Worm (Caenorhabditis elegans) whole organism, late embryonic: ENCODE data around the gene C32D5.7.
A peak's percentile ranks its signal among the peaks of the same experiment; 100 is the strongest.

Experiments
- C08G9.2 ChIP-seq: sonication (generic microtip); optimal IDR thresholded peaks from 2 replicates; lab custom pipeline; 2016; ENCODE audit warnings: mild to moderate bottlenecking, missing genetic modification characterization, moderate library complexity, missing compliant biosample characterization
- F13H6.1 ChIP-seq: sonication (generic microtip); optimal IDR thresholded peaks from 2 replicates; lab custom pipeline; 2016; ENCODE audit warnings: missing genetic modification characterization, missing compliant biosample characterization
- K02D7.2 ChIP-seq: sonication (generic microtip); optimal IDR thresholded peaks from 2 replicates; lab custom pipeline; 2017; ENCODE audit warnings: mild to moderate bottlenecking, missing genetic modification characterization, missing compliant biosample characterization
- K09A11.1 ChIP-seq: sonication (generic microtip); optimal IDR thresholded peaks from 2 replicates; lab custom pipeline; 2017; ENCODE audit warnings: antibody characterized with exemption, mild to moderate bottlenecking, missing genetic modification characterization, missing compliant biosample characterization; ENCODE audit not compliant: insufficient read depth
- Y22D7AL.16 ChIP-seq: sonication (generic microtip); optimal IDR thresholded peaks from 2 replicates; lab custom pipeline; 2016; ENCODE audit warnings: missing genetic modification characterization, missing compliant biosample characterization
- ahr-1 ChIP-seq: sonication (generic microtip); optimal IDR thresholded peaks from 2 replicates; lab custom pipeline; 2016; ENCODE audit warnings: missing genetic modification characterization, missing compliant biosample characterization
- ceh-18 ChIP-seq: sonication (generic microtip); optimal IDR thresholded peaks from 2 replicates; lab custom pipeline; 2016; ENCODE audit warnings: missing genetic modification characterization, missing compliant biosample characterization
- ceh-19 ChIP-seq: fragments of 200-800 bp; sonication (Bioruptor generic); optimal IDR thresholded peaks from 2 replicates; lab custom pipeline; 2018; ENCODE audit warnings: mild to moderate bottlenecking, missing genetic modification characterization, missing compliant biosample characterization
- ceh-2 ChIP-seq: sonication (generic microtip); optimal IDR thresholded peaks from 2 replicates; lab custom pipeline; 2016; ENCODE audit warnings: missing genotype, missing genetic modification characterization, missing compliant biosample characterization
- ceh-24 ChIP-seq: sonication (generic microtip); optimal IDR thresholded peaks from 2 replicates; lab custom pipeline; 2016; ENCODE audit warnings: mild to moderate bottlenecking, missing genetic modification characterization, missing compliant biosample characterization
- ceh-30 ChIP-seq: fragments of 150-350 bp; optimal IDR thresholded peaks from 2 replicates; lab custom pipeline; 2014; ENCODE audit warnings: missing biosample characterization, missing genetic modification characterization
- ceh-31 ChIP-seq: sonication (generic microtip); optimal IDR thresholded peaks from 2 replicates; lab custom pipeline; 2016; ENCODE audit warnings: missing genetic modification characterization, missing compliant biosample characterization
- ceh-34 ChIP-seq: sonication (generic microtip); optimal IDR thresholded peaks from 2 replicates; lab custom pipeline; 2016; ENCODE audit warnings: mild to moderate bottlenecking, missing genetic modification characterization, missing compliant biosample characterization
- ceh-6 ChIP-seq: fragments of 200-800 bp; sonication (Bioruptor generic); optimal IDR thresholded peaks from 2 replicates; lab custom pipeline; 2018; ENCODE audit warnings: mild to moderate bottlenecking, missing genetic modification characterization, missing compliant biosample characterization
- ceh-9 ChIP-seq: sonication (generic microtip); optimal IDR thresholded peaks from 2 replicates; lab custom pipeline; 2016; ENCODE audit warnings: mild to moderate bottlenecking, missing genetic modification characterization, inconsistent platforms, missing compliant biosample characterization
- che-1 ChIP-seq: sonication (generic microtip); optimal IDR thresholded peaks from 2 replicates; lab custom pipeline; 2016; ENCODE audit warnings: mild to moderate bottlenecking, missing genetic modification characterization, missing compliant biosample characterization
- dmd-4 ChIP-seq: sonication (generic microtip); optimal IDR thresholded peaks from 2 replicates; lab custom pipeline; 2016; ENCODE audit warnings: borderline replicate concordance, missing genetic modification characterization, missing compliant biosample characterization
- dve-1 ChIP-seq: sonication (generic microtip); optimal IDR thresholded peaks from 2 replicates; lab custom pipeline; 2017; ENCODE audit warnings: antibody characterized with exemption, mild to moderate bottlenecking, missing genetic modification characterization, missing compliant biosample characterization
- elt-2 ChIP-seq: sonication (generic microtip); optimal IDR thresholded peaks from 2 replicates; lab custom pipeline; 2016; ENCODE audit warnings: missing genetic modification reagents, missing genetic modification characterization, missing compliant biosample characterization
- elt-4 ChIP-seq: sonication (generic microtip); optimal IDR thresholded peaks from 2 replicates; lab custom pipeline; 2016; ENCODE audit warnings: missing genetic modification characterization, missing compliant biosample characterization
- ets-4 ChIP-seq: sonication (generic microtip); optimal IDR thresholded peaks from 2 replicates; lab custom pipeline; 2016; ENCODE audit warnings: missing genetic modification characterization, missing compliant biosample characterization
- fax-1 ChIP-seq: sonication (generic microtip); optimal IDR thresholded peaks from 2 replicates; lab custom pipeline; 2016; ENCODE audit warnings: missing genotype, missing genetic modification characterization, missing compliant biosample characterization
- fkh-6 ChIP-seq: sonication (generic microtip); optimal IDR thresholded peaks from 2 replicates; lab custom pipeline; 2016; ENCODE audit warnings: missing genetic modification characterization, missing compliant biosample characterization
- gmeb-2 ChIP-seq: sonication (generic microtip); optimal IDR thresholded peaks from 2 replicates; lab custom pipeline; 2016; ENCODE audit warnings: missing genetic modification characterization, inconsistent platforms, missing compliant biosample characterization
- hlh-13 ChIP-seq: fragments of 200-800 bp; sonication (Bioruptor generic); optimal IDR thresholded peaks from 2 replicates; lab custom pipeline; 2018; ENCODE audit warnings: mild to moderate bottlenecking, missing genetic modification characterization, missing compliant biosample characterization
- hlh-30 ChIP-seq: sonication (generic microtip); optimal IDR thresholded peaks from 2 replicates; lab custom pipeline; 2017; ENCODE audit warnings: antibody characterized with exemption, missing genetic modification characterization, missing compliant biosample characterization; ENCODE audit not compliant: insufficient read depth
- lim-6 ChIP-seq: sonication (generic microtip); optimal IDR thresholded peaks from 2 replicates; lab custom pipeline; 2016; ENCODE audit warnings: missing genetic modification characterization, missing compliant biosample characterization
- lin-11 ChIP-seq: fragments of 200-800 bp; sonication (Bioruptor generic); optimal IDR thresholded peaks from 2 replicates; lab custom pipeline; 2018; ENCODE audit warnings: mild to moderate bottlenecking, missing genetic modification characterization, missing compliant biosample characterization
- pat-9 ChIP-seq: fragments of 200-800 bp; sonication (Bioruptor generic); optimal IDR thresholded peaks from 2 replicates; lab custom pipeline; 2018; ENCODE audit warnings: mild to moderate bottlenecking, missing genetic modification characterization, moderate library complexity, missing compliant biosample characterization
- pax-1 ChIP-seq: fragments of 150-350 bp; optimal IDR thresholded peaks from 2 replicates; lab custom pipeline; 2014; ENCODE audit warnings: missing biosample characterization, missing genetic modification characterization
- pqm-1 ChIP-seq: sonication (generic microtip); optimal IDR thresholded peaks from 2 replicates; lab custom pipeline; 2016; ENCODE audit warnings: missing genetic modification characterization, missing compliant biosample characterization
- rnt-1 ChIP-seq: sonication (generic microtip); optimal IDR thresholded peaks from 2 replicates; lab custom pipeline; 2016; ENCODE audit warnings: missing genetic modification characterization, missing compliant biosample characterization
- sox-2 ChIP-seq: fragments of 200-800 bp; sonication (Bioruptor generic); IDR thresholded peaks from 2 replicates; pipeline ENCODE4 v1.3.6; 2022; ENCODE audit warnings: missing genetic modification reagents, missing genetic modification characterization, missing compliant biosample characterization
- sox-4 ChIP-seq: sonication (generic microtip); optimal IDR thresholded peaks from 2 replicates; lab custom pipeline; 2017; ENCODE audit warnings: mild to moderate bottlenecking, missing genetic modification characterization, inconsistent platforms, missing compliant biosample characterization
- syd-9 ChIP-seq: sonication (generic microtip); optimal IDR thresholded peaks from 2 replicates; lab custom pipeline; 2016; ENCODE audit warnings: mild to moderate bottlenecking, missing genetic modification characterization, moderate library complexity, missing compliant biosample characterization
- tbx-2 ChIP-seq: sonication (generic microtip); optimal IDR thresholded peaks from 2 replicates; lab custom pipeline; 2016; ENCODE audit warnings: missing genetic modification characterization, missing compliant biosample characterization
- tbx-7 ChIP-seq: sonication (generic microtip); optimal IDR thresholded peaks from 2 replicates; lab custom pipeline; 2016; ENCODE audit warnings: missing genotype, missing genetic modification characterization, missing compliant biosample characterization
- ttx-3 ChIP-seq: sonication (generic microtip); optimal IDR thresholded peaks from 2 replicates; lab custom pipeline; 2016; ENCODE audit warnings: missing genetic modification reagents, missing genetic modification characterization, missing compliant biosample characterization
- unc-42 ChIP-seq: sonication (generic microtip); optimal IDR thresholded peaks from 2 replicates; lab custom pipeline; 2016; ENCODE audit warnings: missing genotype, missing genetic modification characterization, missing compliant biosample characterization
- unc-55 ChIP-seq: sonication (generic microtip); optimal IDR thresholded peaks from 2 replicates; lab custom pipeline; 2017; ENCODE audit warnings: missing biosample characterization, missing genetic modification reagents, missing genetic modification characterization
- unc-86 ChIP-seq: sonication (generic microtip); optimal IDR thresholded peaks from 2 replicates; lab custom pipeline; 2016; ENCODE audit warnings: missing genetic modification characterization, missing compliant biosample characterization
- ztf-16 ChIP-seq: sonication (generic microtip); optimal IDR thresholded peaks from 2 replicates; lab custom pipeline; 2017; ENCODE audit warnings: missing genetic modification characterization, missing compliant biosample characterization

The C32D5.7 gene

ce11 chrII:6328672-6329071 lies 11.2 kb downstream of the C32D5.7 start:
- TF ChIP-seq elt-2 (tag; lab: Kevin White, UChicago) (peak; percentile 97), ceh-30 (no peak)

DNA sequence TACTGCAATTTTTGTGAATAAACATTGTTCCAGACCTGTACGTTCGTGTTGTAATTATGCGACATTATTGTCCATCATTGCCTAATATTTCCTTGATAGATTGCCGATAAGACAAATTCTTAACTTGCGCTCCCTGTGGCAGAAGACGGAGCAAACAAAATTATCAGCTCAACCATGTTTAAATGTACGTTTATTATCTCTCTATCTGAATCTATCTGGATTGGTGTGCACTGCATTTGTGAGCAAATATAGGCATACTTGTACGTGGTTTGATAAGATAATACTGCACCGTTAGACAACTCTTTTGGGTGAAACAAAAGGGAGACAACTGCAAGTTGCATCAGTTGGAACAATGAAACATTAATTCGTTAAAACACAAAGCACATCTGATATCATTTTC lies 12.5 kb downstream of the C32D5.7 start:
- TF ChIP-seq ceh-9 (tag; lab: Kevin White, UChicago) (no peak), lin-11 (tag; lab: Kevin White, UChicago) (no peak), tbx-7 (no peak), ceh-34 (tag; lab: Kevin White, UChicago) (no peak), unc-55 (GFP tag; lab: Kevin White, UChicago) (no peak), dve-1 (tag; lab: Kevin White, UChicago) (peak; percentile 37), fkh-6 (tag; lab: Kevin White, UChicago) (no peak), elt-2 (tag; lab: Kevin White, UChicago) (peak; percentile 97), pqm-1 (tag; lab: Kevin White, UChicago) (peak; percentile 58), syd-9 (no peak), gmeb-2 (tag; lab: Kevin White, UChicago) (no peak), ets-4 (no peak), hlh-13 (GFP tag; lab: Kevin White, UChicago) (no peak), rnt-1 (no peak), che-1 (tag; lab: Kevin White, UChicago) (no peak)

- no peak for TF ChIP-seq hlh-30 (tag; lab: Kevin White, UChicago)
- no peak for TF ChIP-seq F13H6.1 (tag; lab: Kevin White, UChicago)
- no peak for TF ChIP-seq ceh-24 (tag; lab: Kevin White, UChicago)
- no peak for TF ChIP-seq ceh-2 (tag; lab: Kevin White, UChicago)
- TF ChIP-seq ztf-16, result no peak
- TF ChIP-seq elt-2 (tag; lab: Kevin White, UChicago), result no peak
- TF ChIP-seq lim-6 (tag; lab: Kevin White, UChicago), result no peak
- TF ChIP-seq ahr-1 (tag; lab: Kevin White, UChicago), result no peak
- no peak for TF ChIP-seq ceh-34 (tag; lab: Kevin White, UChicago)
- no peak for TF ChIP-seq ceh-19
- no peak for TF ChIP-seq gmeb-2 (tag; lab: Kevin White, UChicago)
- no peak for TF ChIP-seq pax-1
- no peak for TF ChIP-seq ttx-3 (tag; lab: Kevin White, UChicago)
- TF ChIP-seq elt-4 (tag; lab: Kevin White, UChicago), result no peak
- TF ChIP-seq sox-2 (GFP tag; lab: Robert Waterston, UW), result no peak
- no peak for TF ChIP-seq C08G9.2
- TF ChIP-seq Y22D7AL.16 (tag; lab: Kevin White, UChicago), result no peak
- TF ChIP-seq fax-1, result no peak
- TF ChIP-seq K02D7.2 (tag; lab: Kevin White, UChicago), result no peak
- TF ChIP-seq unc-86 (tag; lab: Kevin White, UChicago), result no peak
Measured at ce11 chrII:6324086-6324485, 15.8 kb downstream of the C32D5.7 start, which contains the start of gene sma-6. sma-6 (plus strand) TSS chrII:6324484.

DNA sequence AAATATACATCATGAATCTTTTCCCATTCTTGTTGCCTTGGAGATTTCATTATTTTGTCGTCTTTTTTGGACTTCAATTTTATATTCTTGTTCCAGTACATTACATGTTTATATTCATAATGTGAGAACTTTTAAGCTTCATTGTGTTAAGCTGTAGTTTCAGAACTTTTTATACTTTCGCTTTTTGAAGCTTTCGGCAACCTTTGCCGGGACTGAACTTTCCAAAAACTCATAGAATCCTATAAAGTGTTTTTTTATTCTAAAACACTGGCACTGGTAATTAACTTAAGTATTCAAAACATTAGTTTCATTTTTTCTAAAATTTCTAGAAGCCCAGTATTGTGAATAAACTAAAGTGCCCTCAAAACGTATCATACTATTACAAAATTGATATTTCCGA lies 16.9 kb downstream of the C32D5.7 start, which contains the start of gene C32D5.4:
C32D5.4 (minus strand) TSS at position 101 of the 400 bp plus-strand sequence.
- TF ChIP-seq ceh-30 (no peak), hlh-13 (GFP tag; lab: Kevin White, UChicago) (no peak), F13H6.1 (tag; lab: Kevin White, UChicago) (no peak), dmd-4 (tag; lab: Kevin White, UChicago) (no peak), C08G9.2 (no peak), sox-4 (tag; lab: Kevin White, UChicago) (no peak), ceh-31 (tag; lab: Kevin White, UChicago) (no peak), pat-9 (tag; lab: Kevin White, UChicago) (no peak), sox-2 (GFP tag; lab: Robert Waterston, UW) (no peak), gmeb-2 (tag; lab: Kevin White, UChicago) (no peak), unc-42 (tag; lab: Kevin White, UChicago) (no peak), unc-86 (tag; lab: Kevin White, UChicago) (no peak), ceh-18 (tag; lab: Kevin White, UChicago) (no peak), fax-1 (no peak), fkh-6 (tag; lab: Kevin White, UChicago) (no peak), K09A11.1 (tag; lab: Kevin White, UChicago) (no peak), tbx-2 (tag; lab: Kevin White, UChicago) (no peak), lim-6 (tag; lab: Kevin White, UChicago) (no peak), ceh-6 (GFP tag; lab: Kevin White, UChicago) (no peak), ceh-34 (tag; lab: Kevin White, UChicago) (no peak)
